Fruit fly (Drosophila melanogaster): ENCODE results near the gene CG7049.
A peak's percentile ranks its signal among the peaks of the same experiment; 100 is the strongest.

The CG7049 gene

dm6 chr3L:134868-135267 is 41.2 kb downstream of the CG7049 start:
- TF ChIP-seq OdsH (GFP tag; optimal IDR thresholded peaks at IDR 0.05) (no peak), CG9705 (GFP tag; optimal IDR thresholded peaks at IDR 0.05) (no peak), pan (optimal IDR thresholded peaks at IDR 0.05) (no peak), Hnf4 (GFP tag; optimal IDR thresholded peaks at IDR 0.05) (no peak), rgr (GFP tag; optimal IDR thresholded peaks at IDR 0.05) (no peak), Rel (GFP tag; optimal IDR thresholded peaks at IDR 0.05) (no peak), Rel (tag; optimal IDR thresholded peaks at IDR 0.05) (no peak), dl (GFP tag; optimal IDR thresholded peaks at IDR 0.05; ENCODE audit: insufficient read depth in 1 of 2, partially characterized antibody in 2 of 2) (no peak), Sp1 (GFP tag; optimal IDR thresholded peaks at IDR 0.05) (no peak), br (GFP tag; optimal IDR thresholded peaks at IDR 0.05) (no peak), Dfd (GFP tag; optimal IDR thresholded peaks at IDR 0.05) (no peak), Abd-B (GFP tag; optimal IDR thresholded peaks at IDR 0.05) (no peak), GATAd (GFP tag; optimal IDR thresholded peaks at IDR 0.05) (no peak), N (GFP tag; optimal IDR thresholded peaks at IDR 0.05) (no peak), sage (GFP tag; optimal IDR thresholded peaks at IDR 0.05) (no peak), brk (GFP tag; optimal IDR thresholded peaks at IDR 0.05) (no peak), Hr78 (GFP tag; optimal IDR thresholded peaks at IDR 0.05) (no peak)

- TF ChIP-seq dmrt93B (GFP tag; optimal IDR thresholded peaks at IDR 0.05) (no peak), Hr78 (GFP tag; optimal IDR thresholded peaks at IDR 0.05) (no peak), CrebA (GFP tag; optimal IDR thresholded peaks at IDR 0.05; ENCODE audit: borderline replicate concordance) (no peak), Hr83 (GFP tag; optimal IDR thresholded peaks at IDR 0.05; ENCODE audit: poor library complexity, severe bottlenecking) (no peak), Sp1 (GFP tag; optimal IDR thresholded peaks at IDR 0.05) (no peak), Rel (GFP tag; optimal IDR thresholded peaks at IDR 0.05) (no peak), Rel (tag; optimal IDR thresholded peaks at IDR 0.05) (no peak), CG9705 (GFP tag; optimal IDR thresholded peaks at IDR 0.05) (no peak)
Observed at dm6 chr3L:133806-134325, 42.2 kb downstream of the CG7049 start.

- TF ChIP-seq Hr78 (GFP tag; optimal IDR thresholded peaks at IDR 0.05) (no peak), CG32264 (GFP tag; optimal IDR thresholded peaks at IDR 0.05) (no peak), Vsx2 (GFP tag; optimal IDR thresholded peaks at IDR 0.05; ENCODE audit: partially characterized antibody) (no peak), Mio (GFP tag; optimal IDR thresholded peaks at IDR 0.05) (no peak), pan (optimal IDR thresholded peaks at IDR 0.05) (no peak), Dfd (GFP tag; optimal IDR thresholded peaks at IDR 0.05) (no peak), HLH106 (tag; optimal IDR thresholded peaks at IDR 0.05) (no peak), brk (GFP tag; optimal IDR thresholded peaks at IDR 0.05) (no peak), ey (GFP tag; optimal IDR thresholded peaks at IDR 0.05) (no peak), sv (GFP tag; optimal IDR thresholded peaks at IDR 0.05) (no peak), CG9705 (GFP tag; optimal IDR thresholded peaks at IDR 0.05) (no peak), sage (GFP tag; optimal IDR thresholded peaks at IDR 0.05) (no peak), br (GFP tag; optimal IDR thresholded peaks at IDR 0.05) (no peak), Myc (optimal IDR thresholded peaks at IDR 0.05) (no peak), Dif (GFP tag; optimal IDR thresholded peaks at IDR 0.05; ENCODE audit: partially characterized antibody) (no peak), tai (GFP tag; optimal IDR thresholded peaks at IDR 0.05) (no peak), Hnf4 (GFP tag; optimal IDR thresholded peaks at IDR 0.05) (no peak)
Observed at dm6 chr3L:133383-133782, 42.6 kb downstream of the CG7049 start.

- TF ChIP-seq br (GFP tag; optimal IDR thresholded peaks at IDR 0.05) (no peak), Rel (GFP tag; optimal IDR thresholded peaks at IDR 0.05) (no peak), Rel (tag; optimal IDR thresholded peaks at IDR 0.05) (peak; percentile 36), Hnf4 (GFP tag; optimal IDR thresholded peaks at IDR 0.05) (peak; percentile 64), Mio (GFP tag; optimal IDR thresholded peaks at IDR 0.05) (no peak), Dif (GFP tag; optimal IDR thresholded peaks at IDR 0.05; ENCODE audit: partially characterized antibody) (no peak), Sp1 (GFP tag; optimal IDR thresholded peaks at IDR 0.05) (no peak), N (GFP tag; optimal IDR thresholded peaks at IDR 0.05) (peak; percentile 2)
Observed at dm6 chr3L:131998-132693, 43.9 kb downstream of the CG7049 start.
